Worm (Caenorhabditis elegans): ENCODE data around the gene nlp-47.
"Not testable (repeated sequence)": the region's sequence is repeated elsewhere in the genome, so short reads cannot be mapped to it uniquely, and the experiment has no call there.

nlp-47 gene

DNA sequence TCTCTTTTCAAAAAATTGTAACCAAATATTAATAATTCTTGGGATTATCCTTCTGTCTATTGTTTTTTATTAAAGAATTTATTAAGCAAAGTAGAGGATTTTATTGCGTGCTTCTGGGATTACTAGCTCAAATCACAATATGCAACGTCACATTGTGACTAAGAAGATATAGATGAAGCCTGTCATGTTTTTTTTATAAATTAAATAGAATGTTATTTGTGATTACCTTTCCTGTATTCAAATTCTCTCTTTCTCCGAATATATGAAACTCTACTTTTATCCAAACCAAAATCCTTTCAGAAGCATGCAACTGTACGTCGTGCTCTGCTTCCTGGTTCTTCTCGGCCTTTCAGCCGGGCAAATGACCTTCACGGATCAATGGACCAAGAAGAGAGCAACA, at the start of gene nlp-47:
Gene nlp-47 (plus strand): TSS at position 301 of the 400 bp plus-strand sequence.
- TF ChIP-seq nhr-76 (tag; optimal IDR thresholded peaks at IDR 0.05) = no peak
- no peak for TF ChIP-seq tbx-2 (tag; optimal IDR thresholded peaks at IDR 0.05)

DNA sequence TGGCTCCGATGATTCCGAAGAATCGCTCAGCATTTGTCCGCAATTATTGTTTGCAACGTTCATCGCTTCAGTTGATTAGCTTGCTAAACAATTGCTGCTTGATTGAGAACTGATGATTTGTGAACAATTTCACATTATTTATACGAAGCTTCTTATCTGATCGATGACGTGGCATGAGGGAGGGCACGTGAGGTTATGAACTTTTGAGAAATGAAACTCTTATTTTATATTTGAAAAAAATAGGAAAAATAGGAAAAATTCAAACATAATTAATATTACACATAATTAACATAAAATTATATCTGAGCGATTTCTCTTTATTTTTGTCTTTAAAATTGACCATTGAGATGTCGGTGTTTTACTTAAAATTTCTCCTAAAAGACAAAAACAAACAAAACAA, 36.0 kb upstream of the nlp-47 start, which contains the start of gene F36H12.10:
Gene F36H12.10 (minus strand): TSS at position 101 of the 400 bp plus-strand sequence.
- TF ChIP-seq nhr-11, nhr-76, lin-39 (tag; optimal IDR thresholded peaks at IDR 0.05): not testable (repeated sequence)

DNA sequence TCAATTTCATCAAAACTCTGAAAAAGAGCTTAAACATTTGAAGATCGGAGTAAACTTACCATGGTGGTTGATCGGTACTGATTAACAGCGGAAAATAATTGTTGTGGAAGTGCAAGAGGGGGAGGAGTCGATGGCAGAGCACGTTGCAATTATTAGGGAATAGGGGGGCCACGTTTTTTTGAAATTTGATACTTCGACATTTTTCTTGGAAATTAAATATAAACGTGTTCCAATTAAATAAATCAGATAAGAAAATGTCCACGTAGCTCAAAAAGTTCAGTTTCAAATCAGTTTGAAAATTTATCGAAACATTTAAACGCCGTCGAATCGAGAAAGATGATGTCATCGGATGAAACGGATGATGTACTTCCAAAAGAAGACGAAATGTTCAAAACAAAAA, 33.9 kb upstream of the nlp-47 start, which contains the start of gene F36H12.9:
Gene F36H12.9 (plus strand): TSS at position 301 of the 400 bp plus-strand sequence.
- not testable (repeated sequence) for TF ChIP-seq zag-1, snpc-4, eor-1 (tag; optimal IDR thresholded peaks at IDR 0.05)

DNA sequence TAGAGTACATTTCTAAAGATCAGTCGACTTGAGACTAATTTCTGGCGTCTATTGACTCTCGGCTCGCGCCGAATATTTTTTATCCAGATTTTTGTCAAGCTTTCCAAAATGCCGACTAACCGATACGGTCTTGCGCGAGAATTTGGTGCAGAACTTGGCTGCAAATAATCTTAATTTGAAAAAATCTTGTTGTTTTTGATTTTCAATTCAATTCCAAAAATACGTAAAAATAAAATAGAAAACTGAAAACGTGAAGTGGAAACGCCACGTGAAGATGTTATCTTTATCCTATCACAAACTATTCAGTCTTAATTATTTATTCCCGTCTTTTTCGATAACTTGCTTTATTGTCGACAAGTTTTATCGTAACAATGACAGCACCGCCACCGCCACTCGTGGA, 32.3 kb upstream of the nlp-47 start, which contains the start of gene ttbk-2.1:
Gene ttbk-2.1 (plus strand): TSS at position 301 of the 400 bp plus-strand sequence.
- TF ChIP-seq nhr-67, ceh-82, elt-1 (tag; optimal IDR thresholded peaks at IDR 0.05): not testable (repeated sequence)

DNA sequence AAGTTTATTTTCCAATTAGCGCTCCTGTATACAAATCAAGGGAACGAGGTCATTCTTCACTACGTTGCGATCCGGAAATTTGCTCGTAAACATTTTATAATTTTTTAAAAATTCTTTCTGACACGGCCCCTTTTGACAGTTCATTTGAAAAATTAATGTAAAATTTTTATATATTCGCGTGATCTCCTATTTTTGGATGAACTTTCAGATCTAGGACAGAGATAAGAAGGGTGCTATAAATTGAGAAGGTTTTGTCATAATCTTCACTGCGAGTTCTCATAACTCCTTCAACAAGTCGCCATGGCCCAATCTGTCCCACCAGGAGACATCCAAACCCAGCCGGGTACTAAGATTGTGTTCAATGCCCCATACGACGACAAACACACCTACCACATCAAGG, 30.4 kb upstream of the nlp-47 start, which contains the start of gene msp-19:
Gene msp-19 (plus strand): TSS at position 301 of the 400 bp plus-strand sequence.
- not testable (repeated sequence) for TF ChIP-seq jun-1, nhr-23, nhr-237 (tag; optimal IDR thresholded peaks at IDR 0.05)

DNA sequence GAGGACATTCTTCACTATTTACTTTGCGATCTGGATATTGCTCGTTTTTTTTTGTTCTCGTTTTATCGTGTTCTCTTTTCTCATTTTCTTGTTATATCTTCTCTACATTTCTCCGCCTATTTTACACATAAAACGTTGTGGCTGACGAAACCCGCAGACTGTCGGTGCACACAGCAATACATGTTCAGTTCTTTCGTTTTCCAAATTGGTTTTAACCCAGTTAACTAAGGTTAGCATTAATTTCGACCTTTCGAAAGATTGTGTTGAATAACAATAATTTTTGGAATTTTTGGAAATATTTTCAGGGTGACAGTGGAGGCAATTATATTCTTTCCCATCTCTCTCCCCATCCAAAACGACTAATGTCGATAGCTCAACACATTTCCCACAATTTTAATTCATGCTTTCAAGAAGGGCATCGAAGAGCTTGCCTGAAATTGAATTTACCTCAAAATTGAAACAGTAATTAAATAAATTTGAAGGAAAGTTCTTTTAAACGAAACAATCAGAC, 25.9 kb upstream of the nlp-47 start:
- TF ChIP-seq snpc-4 (tag; optimal IDR thresholded peaks at IDR 0.05) = peak; percentile 15
- TF ChIP-seq ama-1 (optimal IDR thresholded peaks at IDR 0.05) = peak; percentile 70

DNA sequence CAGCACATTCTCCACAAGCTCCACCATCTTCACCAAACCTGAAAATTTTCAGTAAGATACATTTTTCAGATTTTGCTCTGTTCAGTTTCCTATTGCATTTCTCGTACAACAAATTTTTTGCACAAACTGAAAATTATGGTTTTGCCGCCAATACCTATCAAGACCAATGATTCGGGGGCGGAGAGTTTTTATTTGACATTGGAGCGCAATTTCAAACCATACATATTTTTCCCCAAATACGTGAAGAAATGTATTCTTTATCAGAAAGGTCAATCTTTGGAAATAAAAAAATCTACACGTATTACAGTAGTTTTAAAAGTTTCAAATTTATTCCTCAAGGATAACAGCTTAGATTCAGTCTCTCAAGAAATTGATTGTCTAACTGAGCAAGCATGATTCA, 24.2 kb upstream of the nlp-47 start, which contains the start of gene F36H12.5:
Gene F36H12.5 (plus strand): TSS at position 301 of the 400 bp plus-strand sequence.
- no peak for TF ChIP-seq unc-62 (GFP tag; optimal IDR thresholded peaks at IDR 0.05)
- no peak for TF ChIP-seq snpc-4 (tag; optimal IDR thresholded peaks at IDR 0.05)
- TF ChIP-seq ama-1 (optimal IDR thresholded peaks at IDR 0.05) = no peak
- no peak for TF ChIP-seq fos-1 (tag; optimal IDR thresholded peaks at IDR 0.05)
- no peak for TF ChIP-seq hmg-11 (tag; optimal IDR thresholded peaks at IDR 0.05)
- no peak for TF ChIP-seq R02D3.7 (tag; optimal IDR thresholded peaks at IDR 0.05)
- no peak for TF ChIP-seq eor-1 (tag; optimal IDR thresholded peaks at IDR 0.05)
- TF ChIP-seq elt-1 (tag; optimal IDR thresholded peaks at IDR 0.05) = no peak
- TF ChIP-seq jun-1 (tag; optimal IDR thresholded peaks at IDR 0.05) = no peak
- no peak for TF ChIP-seq aly-2 (tag; optimal IDR thresholded peaks at IDR 0.05)
- TF ChIP-seq ceh-16 (tag; optimal IDR thresholded peaks at IDR 0.05) = no peak

DNA sequence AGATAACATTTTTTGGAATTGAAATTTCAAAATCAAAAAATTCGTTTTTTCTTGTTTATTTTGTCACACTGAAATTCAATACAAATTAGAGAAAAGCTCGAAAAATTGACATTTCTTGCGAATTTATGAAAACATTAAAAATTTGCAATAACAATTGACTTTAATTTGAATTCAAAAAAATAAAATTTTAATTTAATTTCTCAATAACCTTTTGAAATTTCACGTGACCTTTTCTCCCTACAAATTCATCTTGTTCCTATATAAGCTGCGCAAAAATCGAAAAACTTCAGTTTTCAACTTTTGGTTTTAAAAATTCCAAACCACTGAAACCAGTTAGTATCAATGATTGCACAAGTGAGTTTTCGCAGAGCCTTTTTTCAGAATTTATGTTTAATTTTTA, 21.8 kb upstream of the nlp-47 start, which contains the start of gene F36H12.4:
Gene F36H12.4 (plus strand): TSS at position 301 of the 400 bp plus-strand sequence.
- no peak for TF ChIP-seq unc-62 (GFP tag; optimal IDR thresholded peaks at IDR 0.05)
- no peak for TF ChIP-seq fkh-10 (GFP tag; optimal IDR thresholded peaks at IDR 0.05)
- TF ChIP-seq pqm-1 (tag; optimal IDR thresholded peaks at IDR 0.05) = no peak
- no peak for TF ChIP-seq sea-2 (GFP tag; optimal IDR thresholded peaks at IDR 0.05)
- no peak for TF ChIP-seq egl-5 (tag; optimal IDR thresholded peaks at IDR 0.05)
- TF ChIP-seq ceh-9 (tag; optimal IDR thresholded peaks at IDR 0.05) = no peak
- no peak for TF ChIP-seq mml-1 (tag; optimal IDR thresholded peaks at IDR 0.05)
- TF ChIP-seq ceh-82 (tag; optimal IDR thresholded peaks at IDR 0.05) = no peak
- TF ChIP-seq fos-1 (tag; optimal IDR thresholded peaks at IDR 0.05) = no peak
- no peak for TF ChIP-seq eor-1 (tag; optimal IDR thresholded peaks at IDR 0.05)
- TF ChIP-seq elt-1 (tag; optimal IDR thresholded peaks at IDR 0.05) = no peak
- no peak for TF ChIP-seq ceh-16 (tag; optimal IDR thresholded peaks at IDR 0.05)

All from whole organism, L3 larva.